Worm (Caenorhabditis elegans) whole organism, L4/young adult: ENCODE measurements around the gene str-129.

Experiments used
- W03F9.2 ChIP-seq: fragments of 150-350 bp; optimal IDR thresholded peaks from 2 replicates; lab custom pipeline; 2014; ENCODE audit warnings: missing biosample characterization, missing genetic modification characterization
- dao-5 ChIP-seq: sonication (generic microtip); optimal IDR thresholded peaks from 2 replicates; lab custom pipeline; 2016; ENCODE audit warnings: missing genotype, missing genetic modification characterization, moderate library complexity, missing compliant biosample characterization
- him-1 ChIP-seq: sonication (generic microtip); optimal IDR thresholded peaks from 2 replicates; lab custom pipeline; 2016; ENCODE audit warnings: missing genotype, missing genetic modification reagents, missing genetic modification characterization, missing compliant biosample characterization

ce11 chrV:8054130-8054529 lies 38.2 kb downstream of the str-129 start, which contains the start of gene ZC513.2:
- TF ChIP-seq him-1 (no peak), W03F9.2 (tag; lab: Kevin White, UChicago) (no peak), dao-5 (tag; lab: Kevin White, UChicago) (no peak)
